Fruit fly (Drosophila melanogaster): Measurements from ENCODE around the gene Hsp23.

Hsp23 gene

dm6 chr3L:9383345-9384075, 1.8 kb downstream of the Hsp23 start, which contains the start of gene Hsp27 (continued):
- peak; percentile 97 for TF ChIP-seq tio (GFP tag; optimal IDR thresholded peaks at IDR 0.05)
- TF ChIP-seq amos (GFP tag; IDR thresholded peaks at IDR 0.05; ENCODE audit: partially characterized antibody), result no peak; the same call in 1 of the 2 replicates
- TF ChIP-seq sug (tag; optimal IDR thresholded peaks at IDR 0.05), result peak; percentile 87
- peak; percentile 96 for TF ChIP-seq so (GFP tag; IDR thresholded peaks at IDR 0.05)
- peak; percentile 96 for TF ChIP-seq fd64A (GFP tag; optimal IDR thresholded peaks at IDR 0.05)
- TF ChIP-seq insv (GFP tag; optimal IDR thresholded peaks at IDR 0.05), result peak in 1 of 2 experiments; percentile 27
- peak; percentile 95 for TF ChIP-seq esg (GFP tag; conservative IDR thresholded peaks at IDR 0.05)
- TF ChIP-seq Pdp1 (GFP tag; optimal IDR thresholded peaks at IDR 0.05), result peak; percentile 96 to 99
- TF ChIP-seq psq (GFP tag; optimal IDR thresholded peaks at IDR 0.05), result peak; percentile 92
- peak; percentile 79 for TF ChIP-seq CG30020 (tag; optimal IDR thresholded peaks at IDR 0.05)
- peak; percentile 71 for TF ChIP-seq CTCF (GFP tag; optimal IDR thresholded peaks at IDR 0.05)
- peak; percentile 83 for TF ChIP-seq Bdp1 (GFP tag; optimal IDR thresholded peaks at IDR 0.05)
- TF ChIP-seq CG2199 (GFP tag; IDR thresholded peaks at IDR 0.05), result peak; percentile 99
- peak; percentile 4 to 66 for TF ChIP-seq crp (GFP tag; optimal IDR thresholded peaks at IDR 0.05)
- TF ChIP-seq CG1602 (GFP tag; optimal IDR thresholded peaks at IDR 0.05), result peak; percentile 98
- TF ChIP-seq CG4707 (GFP tag; optimal IDR thresholded peaks at IDR 0.05), result peak; percentile 92
- TF ChIP-seq Awh (GFP tag; IDR thresholded peaks at IDR 0.05), result peak; percentile 99
- no peak for TF ChIP-seq tna (GFP tag; IDR thresholded peaks at IDR 0.05; ENCODE audit: partially characterized antibody)
- TF ChIP-seq chinmo (GFP tag; IDR thresholded peaks at IDR 0.05; ENCODE audit: partially characterized antibody), result no peak
- TF ChIP-seq tin (GFP tag; optimal IDR thresholded peaks at IDR 0.05), result peak; percentile 98
- TF ChIP-seq ATbp (GFP tag; optimal IDR thresholded peaks at IDR 0.05), result peak; percentile 99
- TF ChIP-seq CG4360 (GFP tag; IDR thresholded peaks at IDR 0.05), result peak; percentile 86
- peak; percentile 94 for TF ChIP-seq YL-1 (GFP tag; optimal IDR thresholded peaks at IDR 0.05)
- no peak for TF ChIP-seq fru (optimal IDR thresholded peaks at IDR 0.05)
- TF ChIP-seq mam (GFP tag; optimal IDR thresholded peaks at IDR 0.05), result peak; percentile 97
- TF ChIP-seq CG18619 (GFP tag; optimal IDR thresholded peaks at IDR 0.05), result peak; percentile 97
- peak; percentile 88 for TF ChIP-seq CG11560 (tag; IDR thresholded peaks at IDR 0.05)
- TF ChIP-seq vfl (GFP tag; optimal IDR thresholded peaks at IDR 0.05), result peak; percentile 97
- peak; percentile 68 for TF ChIP-seq Mes4 (GFP tag; optimal IDR thresholded peaks at IDR 0.05)
- peak; percentile 96 for TF ChIP-seq CG31224 (GFP tag; IDR thresholded peaks at IDR 0.05)
- TF ChIP-seq ind (GFP tag; optimal IDR thresholded peaks at IDR 0.05), result peak; percentile 99
- no peak for TF ChIP-seq Tbp (GFP tag; optimal IDR thresholded peaks at IDR 0.05)
- TF ChIP-seq CG3726 (GFP tag; IDR thresholded peaks at IDR 0.05), result peak; percentile 98
- peak; percentile 98 for TF ChIP-seq Meics (GFP tag; optimal IDR thresholded peaks at IDR 0.05)
- TF ChIP-seq CG6813 (GFP tag; optimal IDR thresholded peaks at IDR 0.05), result peak; percentile 97
- TF ChIP-seq TFAM (GFP tag; optimal IDR thresholded peaks at IDR 0.05), result peak; percentile 92
- TF ChIP-seq CG10366 (GFP tag; IDR thresholded peaks at IDR 0.05), result peak; percentile 97
- peak; percentile 97 for TF ChIP-seq Taf1 (GFP tag; IDR thresholded peaks at IDR 0.05)
- peak; percentile 84 for TF ChIP-seq pho (GFP tag; optimal IDR thresholded peaks at IDR 0.05)
- TF ChIP-seq unc-4 (GFP tag; IDR thresholded peaks at IDR 0.05; ENCODE audit: partially characterized antibody), result no peak
- TF ChIP-seq kay (GFP tag; optimal IDR thresholded peaks at IDR 0.05), result peak; percentile 97
- no peak for TF ChIP-seq lov (optimal IDR thresholded peaks at IDR 0.05)
- peak; percentile 98 for TF ChIP-seq lov (GFP tag; IDR thresholded peaks at IDR 0.05)
- no peak for TF ChIP-seq Scr (GFP tag; IDR thresholded peaks at IDR 0.05; ENCODE audit: partially characterized antibody)
- TF ChIP-seq CG5180 (GFP tag; optimal IDR thresholded peaks at IDR 0.05), result peak; percentile 87
- TF ChIP-seq Sry-β (GFP tag; optimal IDR thresholded peaks at IDR 0.05), result peak; percentile 70
- peak; percentile 92 for TF ChIP-seq crc (GFP tag; optimal IDR thresholded peaks at IDR 0.05)
- peak; percentile 80 for TF ChIP-seq her (GFP tag; optimal IDR thresholded peaks at IDR 0.05)
- peak; percentile 96 for TF ChIP-seq CG12155 (GFP tag; optimal IDR thresholded peaks at IDR 0.05)
- TF ChIP-seq BtbVII (GFP tag; optimal IDR thresholded peaks at IDR 0.05), result peak; percentile 96

Data from whole organism, embryonic.